Worm (Caenorhabditis elegans) whole organism, late embryonic: ENCODE results near the gene glr-4.

ENCODE experiments used
- Y22D7AL.16 ChIP-seq: sonication (generic microtip); optimal IDR thresholded peaks from 2 replicates; lab custom pipeline; 2016; ENCODE audit warnings: missing genetic modification characterization, missing compliant biosample characterization
- dve-1 ChIP-seq: sonication (generic microtip); optimal IDR thresholded peaks from 2 replicates; lab custom pipeline; 2017; ENCODE audit warnings: antibody characterized with exemption, mild to moderate bottlenecking, missing genetic modification characterization, missing compliant biosample characterization
- elt-2 ChIP-seq: sonication (generic microtip); optimal IDR thresholded peaks from 2 replicates; lab custom pipeline; 2016; ENCODE audit warnings: missing genetic modification reagents, missing genetic modification characterization, missing compliant biosample characterization
- fkh-10 ChIP-seq: fragments of 150-350 bp; optimal IDR thresholded peaks from 2 replicates; lab custom pipeline; 2014; ENCODE audit warnings: missing biosample characterization, missing genetic modification reagents, missing genetic modification characterization
- nhr-11 ChIP-seq: fragments of 150-350 bp; optimal IDR thresholded peaks from 2 replicates; lab custom pipeline; 2014; ENCODE audit warnings: missing biosample characterization, missing genetic modification characterization
- tbx-2 ChIP-seq: sonication (generic microtip); optimal IDR thresholded peaks from 2 replicates; lab custom pipeline; 2016; ENCODE audit warnings: missing genetic modification characterization, missing compliant biosample characterization

DNA sequence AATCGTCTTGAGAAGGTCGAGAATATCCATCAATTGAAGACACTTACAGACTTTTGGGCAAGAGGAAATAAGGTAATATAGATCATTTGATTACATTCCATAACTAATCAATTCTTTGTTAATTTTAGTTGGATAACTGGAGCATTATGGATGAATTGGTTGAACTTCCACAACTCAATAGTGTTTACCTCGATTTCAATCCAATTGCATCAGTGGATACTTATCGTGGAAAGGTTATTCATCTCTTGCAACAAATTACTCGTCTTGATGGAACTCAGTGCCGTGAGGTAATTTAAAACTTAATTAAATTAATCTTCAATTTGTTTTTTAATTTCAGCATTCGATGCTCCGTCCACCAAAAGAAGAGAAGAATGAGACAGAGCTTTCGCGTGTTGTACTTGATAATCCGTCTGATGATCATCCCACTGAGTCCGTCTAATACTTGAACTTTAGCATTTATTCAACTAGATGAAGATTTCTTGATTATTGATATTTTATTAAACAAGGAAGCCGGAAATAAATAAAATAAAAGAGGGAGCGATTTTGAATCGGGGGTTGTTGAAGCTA is 20.6 kb downstream of the glr-4 start:
- no peak for TF ChIP-seq elt-2 (tag; lab: Kevin White, UChicago)
- TF ChIP-seq Y22D7AL.16 (tag; lab: Kevin White, UChicago): no peak
- TF ChIP-seq nhr-11 (tag; lab: Kevin White, UChicago): no peak
- TF ChIP-seq dve-1: no peak
- no peak for TF ChIP-seq tbx-2 (tag; lab: Kevin White, UChicago)
- no peak for TF ChIP-seq fkh-10 (GFP tag; lab: Kevin White, UChicago)
